Fruit fly (Drosophila melanogaster): Measurements from ENCODE around the gene Lcp65Ac.

dm6 chr3L:6097270-6097669 is 47.3 kb upstream of the Lcp65Ac start, which contains the start of gene Ets65A:
- TF ChIP-seq Myc (optimal IDR thresholded peaks at IDR 0.05) (no peak), psq (optimal IDR thresholded peaks at IDR 0.05) (no peak), h (optimal IDR thresholded peaks at IDR 0.05) (no peak), ttk (optimal IDR thresholded peaks at IDR 0.05) (no peak)

Measured in Kc167 (cell line).